Worm (Caenorhabditis elegans) whole organism, L4/young adult: ENCODE results near the gene nlp-17.

Experiments used
- W03F9.2 ChIP-seq: fragments of 150-350 bp; optimal IDR thresholded peaks from 2 replicates; lab custom pipeline; 2014; ENCODE audit warnings: missing biosample characterization, missing genetic modification characterization
- dao-5 ChIP-seq: sonication (generic microtip); optimal IDR thresholded peaks from 2 replicates; lab custom pipeline; 2016; ENCODE audit warnings: missing genotype, missing genetic modification characterization, moderate library complexity, missing compliant biosample characterization
- him-1 ChIP-seq: sonication (generic microtip); optimal IDR thresholded peaks from 2 replicates; lab custom pipeline; 2016; ENCODE audit warnings: missing genotype, missing genetic modification reagents, missing genetic modification characterization, missing compliant biosample characterization

DNA sequence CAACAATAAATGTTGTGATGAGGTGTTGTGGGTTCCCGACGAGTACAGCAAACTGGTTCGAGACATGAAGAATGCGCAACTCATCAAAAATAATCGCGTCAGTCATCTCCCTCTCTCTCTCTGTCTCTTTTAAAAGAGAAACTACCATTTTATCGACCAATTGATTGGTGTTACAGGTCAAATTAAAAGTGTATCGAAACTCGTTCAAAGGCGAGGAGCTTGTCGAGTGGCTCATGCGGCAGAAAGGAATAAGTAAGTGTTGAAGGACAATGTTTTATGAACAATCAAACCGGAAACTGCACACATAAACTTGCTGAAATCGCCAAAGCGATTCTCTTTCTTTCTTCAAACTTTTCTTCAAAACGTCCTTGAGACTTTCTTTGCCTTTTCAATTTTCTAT is 11.8 kb downstream of the nlp-17 start:
- no peak for TF ChIP-seq dao-5 (tag; lab: Kevin White, UChicago)
- no peak for TF ChIP-seq him-1
- no peak for TF ChIP-seq W03F9.2 (tag; lab: Kevin White, UChicago)
